Fruit fly (Drosophila melanogaster): ENCODE data around the gene Atg1.
A peak's percentile ranks its signal among the peaks of the same experiment; 100 is the strongest.

Gene Atg1

DNA sequence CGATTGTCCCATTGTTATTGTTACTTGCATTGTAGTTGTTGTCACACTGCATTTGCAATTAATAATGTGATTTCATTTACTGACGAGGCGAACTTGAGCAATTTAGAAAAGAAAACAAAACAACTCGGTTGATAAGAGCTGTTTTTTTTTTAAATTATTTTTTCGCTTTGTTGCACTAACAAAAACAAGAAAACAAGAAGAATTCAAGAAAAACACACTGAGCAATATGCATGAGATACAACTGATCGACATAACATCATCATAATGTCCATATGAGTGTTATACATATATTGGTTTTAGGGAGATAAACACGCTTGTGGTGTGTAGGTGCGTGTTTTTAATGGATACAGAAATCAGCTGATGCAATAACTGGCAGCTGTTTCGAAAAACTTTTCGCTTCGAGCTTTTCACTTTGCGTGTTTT lies 2.5 kb downstream of the Atg1 start (continued):
- TF ChIP-seq Ada2b (GFP tag; IDR thresholded peaks at IDR 0.05) (peak; percentile 7; the same call in 1 of the 2 replicates), eve (GFP tag; optimal IDR thresholded peaks at IDR 0.05) (no peak), CG17385 (GFP tag; optimal IDR thresholded peaks at IDR 0.05) (no peak), sc (optimal IDR thresholded peaks at IDR 0.05) (no peak), sc (GFP tag; optimal IDR thresholded peaks at IDR 0.05) (no peak), crp (GFP tag; optimal IDR thresholded peaks at IDR 0.05) (peak in 1 of 2 experiments; percentile 47), Sox102F (GFP tag; optimal IDR thresholded peaks at IDR 0.05) (peak; percentile 9), Meics (GFP tag; optimal IDR thresholded peaks at IDR 0.05) (peak; percentile 29), CG11696 (GFP tag; IDR thresholded peaks at IDR 0.05) (no peak), en (GFP tag; optimal IDR thresholded peaks at IDR 0.05) (no peak), Atf-2 (GFP tag; optimal IDR thresholded peaks at IDR 0.05) (no peak), mirr (GFP tag; optimal IDR thresholded peaks at IDR 0.05) (peak; percentile 59), CG17802 (tag; optimal IDR thresholded peaks at IDR 0.05) (no peak), tll (GFP tag; optimal IDR thresholded peaks at IDR 0.05) (no peak), CG4707 (GFP tag; optimal IDR thresholded peaks at IDR 0.05) (no peak), Med (GFP tag) (peak; percentile 75), CG12744 (GFP tag; optimal IDR thresholded peaks at IDR 0.05) (peak; percentile 18), CG7745 (tag; optimal IDR thresholded peaks at IDR 0.05) (no peak), ken (GFP tag; IDR thresholded peaks at IDR 0.05) (no peak), ase (GFP tag; IDR thresholded peaks at IDR 0.05) (no peak; the same call in 2 of the 3 replicates), CG3995 (GFP tag; optimal IDR thresholded peaks at IDR 0.05) (no peak), CG8388 (GFP tag; optimal IDR thresholded peaks at IDR 0.05) (no peak), Vsx1 (GFP tag; optimal IDR thresholded peaks at IDR 0.05) (no peak), Hand (GFP tag; optimal IDR thresholded peaks at IDR 0.05) (no peak), CG11560 (tag; IDR thresholded peaks at IDR 0.05) (no peak), toy (GFP tag; IDR thresholded peaks at IDR 0.05) (no peak), CG13287 (GFP tag; IDR thresholded peaks at IDR 0.05; ENCODE audit: partially characterized antibody) (no peak), CG7839 (tag; optimal IDR thresholded peaks at IDR 0.05) (no peak), exex (tag; optimal IDR thresholded peaks at IDR 0.05) (no peak), hth (optimal IDR thresholded peaks at IDR 0.05) (no peak), unc-4 (GFP tag; IDR thresholded peaks at IDR 0.05; ENCODE audit: partially characterized antibody) (no peak), bcd (GFP tag; optimal IDR thresholded peaks at IDR 0.05) (peak; percentile 12), Asciz (GFP tag; optimal IDR thresholded peaks at IDR 0.05) (peak; percentile 45), Aef1 (GFP tag; IDR thresholded peaks at IDR 0.05) (no peak), maf-S (GFP tag; optimal IDR thresholded peaks at IDR 0.05) (no peak), sima (GFP tag; optimal IDR thresholded peaks at IDR 0.05) (no peak), CG15514 (GFP tag; optimal IDR thresholded peaks at IDR 0.05) (peak; percentile 5), al (GFP tag; IDR thresholded peaks at IDR 0.05) (no peak), GATAe (GFP tag; conservative IDR thresholded peaks at IDR 0.05) (no peak), CG1792 (GFP tag; optimal IDR thresholded peaks at IDR 0.05) (peak; percentile 0), sna (GFP tag; IDR thresholded peaks at IDR 0.05; ENCODE audit: partially characterized antibody) (no peak), ewg (GFP tag; optimal IDR thresholded peaks at IDR 0.05) (no peak), gcm2 (GFP tag; optimal IDR thresholded peaks at IDR 0.05) (peak; percentile 16), CG13894 (tag; optimal IDR thresholded peaks at IDR 0.05) (peak; percentile 52), Nf-YA (GFP tag; IDR thresholded peaks at IDR 0.05) (no peak), ham (GFP tag; IDR thresholded peaks at IDR 0.05) (no peak), yki (optimal IDR thresholded peaks at IDR 0.05) (no peak), chm (GFP tag; IDR thresholded peaks at IDR 0.05) (no peak), CG11456 (GFP tag; IDR thresholded peaks at IDR 0.05) (no peak), CG1233 (GFP tag; optimal IDR thresholded peaks at IDR 0.05) (peak; percentile 16), NfI (GFP tag; optimal IDR thresholded peaks at IDR 0.05) (no peak), aop (GFP tag; IDR thresholded peaks at IDR 0.05) (no peak)

Measured in whole organism, embryonic.